Worm (Caenorhabditis elegans) whole organism, L2 larva: Measurements from ENCODE around the gene eelo-1.
A peak's percentile ranks its signal among the peaks of the same experiment; 100 is the strongest.

Experiments used
- C34F6.9 ChIP-seq: fragments of 150-350 bp; optimal IDR thresholded peaks from 2 replicates; lab custom pipeline; 2014; ENCODE audit warnings: missing biosample characterization, missing genetic modification characterization
- F13H6.1 ChIP-seq: sonication (generic microtip); optimal IDR thresholded peaks from 2 replicates; lab custom pipeline; 2016; ENCODE audit warnings: missing genetic modification characterization, missing compliant biosample characterization
- R02D3.7 ChIP-seq: fragments of 150-350 bp; optimal IDR thresholded peaks from 2 replicates; lab custom pipeline; 2014; ENCODE audit warnings: missing biosample characterization, missing genetic modification characterization
- Y55F3AM.14 ChIP-seq: fragments of 200-800 bp; sonication (Bioruptor generic); optimal IDR thresholded peaks from 2 replicates; lab custom pipeline; 2018; ENCODE audit warnings: mild to moderate bottlenecking, missing genetic modification characterization, missing compliant biosample characterization
- alr-1 ChIP-seq: fragments of 150-350 bp; optimal IDR thresholded peaks from 2 replicates; lab custom pipeline; 2014; ENCODE audit warnings: missing biosample characterization, missing genetic modification characterization
- ama-1 ChIP-seq: fragments of 150-350 bp; optimal IDR thresholded peaks from 2 replicates; lab custom pipeline; 2018; ENCODE audit warnings: inconsistent platforms
- blmp-1 ChIP-seq: sonication (generic microtip); optimal IDR thresholded peaks from 2 replicates; lab custom pipeline; 2017; ENCODE audit warnings: missing genetic modification characterization, mild to moderate bottlenecking, missing compliant biosample characterization, antibody characterized with exemption, moderate library complexity; ENCODE audit not compliant: insufficient read depth
- ceh-16 ChIP-seq: fragments of 150-350 bp; optimal IDR thresholded peaks from 2 replicates; lab custom pipeline; 2014; ENCODE audit warnings: missing biosample characterization, missing genetic modification characterization
- ceh-82 ChIP-seq: fragments of 150-350 bp; optimal IDR thresholded peaks from 2 replicates; lab custom pipeline; 2014; ENCODE audit warnings: missing biosample characterization, missing genetic modification characterization
- crh-2 ChIP-seq: sonication (generic microtip); optimal IDR thresholded peaks from 2 replicates; lab custom pipeline; 2017; ENCODE audit warnings: missing biosample characterization, missing genetic modification characterization
- dmd-4 ChIP-seq: sonication (generic microtip); optimal IDR thresholded peaks from 2 replicates; lab custom pipeline; 2017; ENCODE audit warnings: missing biosample characterization, missing genetic modification characterization
- egl-27 ChIP-seq: sonication (generic microtip); optimal IDR thresholded peaks from 3 replicates; lab custom pipeline; 2017; ENCODE audit warnings: missing biosample characterization, missing genetic modification reagents, missing genetic modification characterization
- elt-1 ChIP-seq: fragments of 150-350 bp; optimal IDR thresholded peaks from 2 replicates; lab custom pipeline; 2014; ENCODE audit warnings: missing biosample characterization, missing genetic modification characterization
- elt-3 ChIP-seq: sonication (generic microtip); optimal IDR thresholded peaks from 2 replicates; lab custom pipeline; 2017; ENCODE audit warnings: missing biosample characterization, missing genetic modification characterization
- fos-1 ChIP-seq: fragments of 150-350 bp; optimal IDR thresholded peaks from 2 replicates; lab custom pipeline; 2014; ENCODE audit warnings: missing biosample characterization, missing genetic modification characterization
- gmeb-1 ChIP-seq: fragments of 150-350 bp; optimal IDR thresholded peaks from 2 replicates; lab custom pipeline; 2014; ENCODE audit warnings: missing biosample characterization, missing genetic modification characterization
- lin-11 ChIP-seq: fragments of 150-350 bp; sonication (generic microtip); optimal IDR thresholded peaks from 2 replicates; lab custom pipeline; 2014; ENCODE audit warnings: missing biosample characterization, missing genetic modification characterization, inconsistent platforms, mixed read lengths
- lin-13 ChIP-seq: fragments of 150-350 bp; optimal IDR thresholded peaks from 2 replicates; lab custom pipeline; 2014; ENCODE audit warnings: missing biosample characterization, missing genetic modification reagents, missing genetic modification characterization
- lin-39 ChIP-seq: fragments of 150-350 bp; optimal IDR thresholded peaks from 2 replicates; lab custom pipeline; 2014; ENCODE audit warnings: missing biosample characterization, missing genetic modification reagents, missing genetic modification characterization
- lsy-2 ChIP-seq, 2 experiments: fragments of 150-350 bp in 1 of 2; sonication (generic microtip) in 1 of 2; optimal IDR thresholded peaks; 2 replicates each; lab custom pipeline; 2014 to 2017; ENCODE audit warnings: missing biosample characterization in 2 of 2, missing genetic modification characterization in 2 of 2
- mab-5 ChIP-seq: fragments of 150-350 bp; optimal IDR thresholded peaks from 2 replicates; lab custom pipeline; 2014; ENCODE audit warnings: missing biosample characterization, missing genetic modification characterization
- mdl-1 ChIP-seq, 2 experiments: fragments of 150-350 bp in 1 of 2; sonication (generic microtip) in 1 of 2; optimal IDR thresholded peaks; 2 replicates each; lab custom pipeline; 2017; ENCODE audit warnings: missing biosample characterization in 2 of 2, missing genetic modification characterization in 2 of 2
- nhr-11 ChIP-seq: fragments of 150-350 bp; optimal IDR thresholded peaks from 2 replicates; lab custom pipeline; 2014; ENCODE audit warnings: missing biosample characterization, missing genetic modification characterization
- nhr-129 ChIP-seq: fragments of 150-350 bp; optimal IDR thresholded peaks from 2 replicates; lab custom pipeline; 2014; ENCODE audit warnings: missing biosample characterization, missing genetic modification characterization
- nhr-21 ChIP-seq: fragments of 150-350 bp; optimal IDR thresholded peaks from 2 replicates; lab custom pipeline; 2014; ENCODE audit warnings: missing biosample characterization, missing genetic modification characterization
- nhr-23 ChIP-seq: fragments of 150-350 bp; optimal IDR thresholded peaks from 2 replicates; lab custom pipeline; 2014; ENCODE audit warnings: missing biosample characterization, missing genetic modification reagents, missing genetic modification characterization
- nhr-25 ChIP-seq: fragments of 150-350 bp; sonication (generic microtip); optimal IDR thresholded peaks from 3 replicates; lab custom pipeline; 2014; ENCODE audit warnings: missing biosample characterization, missing genetic modification characterization
- nhr-6 ChIP-seq: fragments of 150-350 bp; optimal IDR thresholded peaks from 2 replicates; lab custom pipeline; 2014; ENCODE audit warnings: missing biosample characterization, missing genetic modification characterization
- skn-1 ChIP-seq: sonication (generic microtip); optimal IDR thresholded peaks from 2 replicates; lab custom pipeline; 2017; ENCODE audit warnings: missing biosample characterization, missing genetic modification characterization
- sma-3 ChIP-seq: sonication (generic microtip); optimal IDR thresholded peaks from 2 replicates; lab custom pipeline; 2016; ENCODE audit warnings: missing genetic modification reagents, missing genetic modification characterization, missing compliant biosample characterization
- sma-9 ChIP-seq, 2 experiments: fragments of 150-350 bp in 1 of 2; sonication (generic microtip) in 1 of 2; optimal IDR thresholded peaks; 2 replicates each; lab custom pipeline; 2014 to 2016; ENCODE audit warnings: missing genetic modification characterization in 2 of 2, mild to moderate bottlenecking in 1 of 2, missing biosample characterization in 1 of 2, missing compliant biosample characterization in 1 of 2, missing genetic modification reagents in 1 of 2, moderate library complexity in 1 of 2
- snpc-4 ChIP-seq: fragments of 150-350 bp; optimal IDR thresholded peaks from 2 replicates; lab custom pipeline; 2014; ENCODE audit warnings: missing biosample characterization, missing genetic modification characterization
- unc-55 ChIP-seq: fragments of 150-350 bp; sonication (generic microtip); optimal IDR thresholded peaks from 3 replicates; lab custom pipeline; 2014; ENCODE audit warnings: missing biosample characterization, missing genetic modification reagents, missing genetic modification characterization
- unc-62 ChIP-seq: fragments of 150-350 bp; optimal IDR thresholded peaks from 2 replicates; lab custom pipeline; 2014; ENCODE audit warnings: missing biosample characterization, missing genetic modification reagents, missing genetic modification characterization
- ztf-11 ChIP-seq: sonication (generic microtip); optimal IDR thresholded peaks from 2 replicates; lab custom pipeline; 2017; ENCODE audit warnings: missing biosample characterization, missing genetic modification characterization

eelo-1 gene

ce11 chrIII:1558441-1559159, at the start of gene eelo-1, which contains the start of gene Y67D2.2:
Gene eelo-1 (minus strand): TSS chrIII:1558529.
Gene Y67D2.2 (plus strand): TSS chrIII:1558800.
- TF ChIP-seq nhr-25 (tag; lab: Kevin White, UChicago) (peak; percentile 55), mab-5 (peak; percentile 2), sma-3 (GFP tag; lab: Kevin White, UChicago) (peak; percentile 36), nhr-6 (tag; lab: Kevin White, UChicago) (peak; percentile 46), nhr-21 (tag; lab: Kevin White, UChicago) (peak; percentile 49), blmp-1 (tag; lab: Kevin White, UChicago) (peak; percentile 20), lin-13 (GFP tag; lab: Kevin White, UChicago) (peak; percentile 86), crh-2 (tag; lab: Kevin White, UChicago) (peak; percentile 70), snpc-4 (peak; percentile 6), Y55F3AM.14 (no peak), lsy-2 (tag; optimal IDR thresholded peaks at IDR 0.05; lab: Kevin White, UChicago) (peak; percentile 79 to 89), ceh-16 (tag; lab: Kevin White, UChicago) (no peak), C34F6.9 (peak; percentile 64), F13H6.1 (peak; percentile 53), elt-3 (tag; lab: Kevin White, UChicago) (no peak), unc-55 (GFP tag; lab: Kevin White, UChicago) (peak; percentile 75), gmeb-1 (tag; lab: Kevin White, UChicago) (peak; percentile 79), nhr-129 (tag; lab: Kevin White, UChicago) (no peak)

- TF ChIP-seq snpc-4 (no peak), unc-62 (GFP tag; lab: Kevin White, UChicago) (no peak), nhr-11 (tag; lab: Kevin White, UChicago) (no peak), ceh-16 (tag; lab: Kevin White, UChicago) (no peak), elt-1 (tag; lab: Kevin White, UChicago) (no peak), egl-27 (tag; lab: Kevin White, UChicago) (no peak), lin-39 (tag; lab: Kevin White, UChicago) (no peak), unc-55 (GFP tag; lab: Kevin White, UChicago) (no peak), dmd-4 (tag; lab: Kevin White, UChicago) (no peak), nhr-129 (tag; lab: Kevin White, UChicago) (no peak)
Observed at ce11 chrIII:1607659-1608058, 49.3 kb upstream of the eelo-1 start.

- TF ChIP-seq ama-1 (lab: Kevin White, UChicago), result no peak
- TF ChIP-seq mab-5, result no peak
- TF ChIP-seq nhr-23 (tag; lab: Kevin White, UChicago), result no peak
- TF ChIP-seq C34F6.9, result peak; percentile 5
- TF ChIP-seq ztf-11 (tag; lab: Kevin White, UChicago), result no peak
- peak; percentile 46 for TF ChIP-seq Y55F3AM.14
- TF ChIP-seq nhr-25 (tag; lab: Kevin White, UChicago), result no peak
- peak; percentile 19 for TF ChIP-seq F13H6.1
- TF ChIP-seq lin-13 (GFP tag; lab: Kevin White, UChicago), result peak; percentile 35
- TF ChIP-seq unc-55 (GFP tag; lab: Kevin White, UChicago), result peak; percentile 3
- TF ChIP-seq sma-3 (GFP tag; lab: Kevin White, UChicago), result no peak
- TF ChIP-seq sma-9 (GFP tag; optimal IDR thresholded peaks at IDR 0.05; lab: Kevin White, UChicago), result peak; percentile 6
- no peak for TF ChIP-seq sma-9 (tag; optimal IDR thresholded peaks at IDR 0.05; lab: Kevin White, UChicago)
- TF ChIP-seq fos-1, result no peak
- peak; percentile 14 for TF ChIP-seq lin-11 (tag; lab: Kevin White, UChicago)
- TF ChIP-seq ceh-82 (tag; lab: Kevin White, UChicago), result no peak
- peak; percentile 37 for TF ChIP-seq gmeb-1 (tag; lab: Kevin White, UChicago)
- no peak for TF ChIP-seq nhr-21 (tag; lab: Kevin White, UChicago)
- TF ChIP-seq skn-1 (tag; lab: Kevin White, UChicago), result no peak
- no peak for TF ChIP-seq dmd-4 (tag; lab: Kevin White, UChicago)
- TF ChIP-seq R02D3.7, result no peak
- no peak for TF ChIP-seq alr-1
- no peak for TF ChIP-seq nhr-6 (tag; lab: Kevin White, UChicago)
- peak; percentile 21 for TF ChIP-seq blmp-1 (tag; lab: Kevin White, UChicago)
- no peak for TF ChIP-seq mdl-1 (tag; optimal IDR thresholded peaks at IDR 0.05; lab: Kevin White, UChicago)
- peak; percentile 24 to 47 for TF ChIP-seq lsy-2 (tag; optimal IDR thresholded peaks at IDR 0.05; lab: Kevin White, UChicago)
Observed at ce11 chrIII:1604514-1604976, 46.2 kb upstream of the eelo-1 start, which contains the start of gene Y22D7AL.6. Gene Y22D7AL.6 (plus strand): TSS chrIII:1604926.
